Worm (Caenorhabditis elegans): ENCODE measurements around the gene M57.2.

ce11 chrIV:3491477-3491876 lies 35.7 kb upstream of the M57.2 start, which contains the start of gene srz-78:
- TF ChIP-seq aly-2 (tag; optimal IDR thresholded peaks at IDR 0.05) (no peak), T20F7.1 (GFP tag; optimal IDR thresholded peaks at IDR 0.05) (no peak), fkh-10 (GFP tag; optimal IDR thresholded peaks at IDR 0.05) (no peak), php-3 (GFP tag; IDR thresholded peaks at IDR 0.05) (no peak), arid-1 (GFP tag; conservative IDR thresholded peaks at IDR 0.05) (no peak), spr-1 (tag; optimal IDR thresholded peaks at IDR 0.05) (no peak), nhr-28 (tag; optimal IDR thresholded peaks at IDR 0.05) (no peak), madf-9 (GFP tag; conservative IDR thresholded peaks at IDR 0.05) (no peak), fos-1 (tag; optimal IDR thresholded peaks at IDR 0.05) (no peak), pha-4 (GFP tag; IDR thresholded peaks at IDR 0.05) (no peak), pha-4 (tag; optimal IDR thresholded peaks at IDR 0.05) (no peak)

All from whole organism, L4 larva.